Worm (Caenorhabditis elegans) whole organism, L1 larva: ENCODE data around the gene Y46G5A.47.

Experiments
- C04F5.9 ChIP-seq: sonication (generic microtip); optimal IDR thresholded peaks from 2 replicates; lab custom pipeline; 2016; ENCODE audit warnings: missing genetic modification characterization, missing compliant biosample characterization
- C16A3.4 ChIP-seq: fragments of 150-350 bp; optimal IDR thresholded peaks from 2 replicates; lab custom pipeline; 2014; ENCODE audit warnings: missing biosample characterization, missing genetic modification characterization
- F16B12.6 ChIP-seq: fragments of 150-350 bp; optimal IDR thresholded peaks from 2 replicates; lab custom pipeline; 2014; ENCODE audit warnings: missing biosample characterization, missing genetic modification characterization
- Y116A8C.19 ChIP-seq: sonication (generic microtip); optimal IDR thresholded peaks from 2 replicates; lab custom pipeline; 2016; ENCODE audit warnings: missing compliant biosample characterization, missing genetic modification characterization, borderline replicate concordance
- alr-1 ChIP-seq: fragments of 200-800 bp; sonication (Bioruptor generic); optimal IDR thresholded peaks from 2 replicates; lab custom pipeline; 2018; ENCODE audit warnings: borderline replicate concordance, mild to moderate bottlenecking, missing genetic modification characterization, missing compliant biosample characterization
- ama-1 ChIP-seq: fragments of 150-350 bp; optimal IDR thresholded peaks from 2 replicates; lab custom pipeline; 2014
- blmp-1 ChIP-seq: fragments of 150-350 bp; optimal IDR thresholded peaks from 2 replicates; lab custom pipeline; 2014; ENCODE audit warnings: missing biosample characterization, missing genetic modification characterization
- ceh-90 ChIP-seq: sonication (generic microtip); optimal IDR thresholded peaks from 2 replicates; lab custom pipeline; 2016; ENCODE audit warnings: missing genetic modification characterization, missing compliant biosample characterization
- ces-1 ChIP-seq: fragments of 150-350 bp; optimal IDR thresholded peaks from 2 replicates; lab custom pipeline; 2014; ENCODE audit warnings: missing biosample characterization, missing genetic modification reagents, missing genetic modification characterization
- dpl-1 ChIP-seq, 3 experiments: fragments of 150-350 bp in 2 of 3; sonication (generic microtip) in 1 of 3; optimal IDR thresholded peaks; 2 replicates each; lab custom pipeline; 2014 to 2017; ENCODE audit warnings: missing biosample characterization in 3 of 3, missing genetic modification characterization in 3 of 3, missing genetic modification reagents in 3 of 3
- dsc-1 ChIP-seq: sonication (generic microtip); optimal IDR thresholded peaks from 2 replicates; lab custom pipeline; 2016; ENCODE audit warnings: mild to moderate bottlenecking, missing genetic modification characterization, missing compliant biosample characterization
- egl-13 ChIP-seq: sonication (generic microtip); optimal IDR thresholded peaks from 2 replicates; lab custom pipeline; 2016; ENCODE audit warnings: missing genotype, missing genetic modification reagents, missing genetic modification characterization, missing compliant biosample characterization
- egl-27 ChIP-seq, 2 experiments: fragments of 150-350 bp in 1 of 2; sonication (generic microtip); optimal IDR thresholded peaks; 3 replicates each; lab custom pipeline; 2017 to 2018; ENCODE audit warnings: missing biosample characterization in 2 of 2, missing genetic modification characterization in 2 of 2, missing genetic modification reagents in 2 of 2
- elt-2 ChIP-seq: sonication (generic microtip); optimal IDR thresholded peaks from 2 replicates; lab custom pipeline; 2016; ENCODE audit warnings: missing genetic modification characterization, mild to moderate bottlenecking, inconsistent platforms, missing compliant biosample characterization, missing genetic modification reagents
- fkh-10 ChIP-seq: sonication (generic microtip); optimal IDR thresholded peaks from 2 replicates; lab custom pipeline; 2017; ENCODE audit warnings: missing biosample characterization, missing genetic modification reagents, missing genetic modification characterization
- fkh-4 ChIP-seq: sonication (generic microtip); optimal IDR thresholded peaks from 2 replicates; lab custom pipeline; 2016; ENCODE audit warnings: missing compliant biosample characterization, missing genetic modification characterization, borderline replicate concordance
- fkh-8 ChIP-seq: sonication (generic microtip); optimal IDR thresholded peaks from 2 replicates; lab custom pipeline; 2016; ENCODE audit warnings: mild to moderate bottlenecking, missing genetic modification characterization, missing compliant biosample characterization
- fos-1 ChIP-seq: fragments of 150-350 bp; optimal IDR thresholded peaks from 2 replicates; lab custom pipeline; 2014; ENCODE audit warnings: missing biosample characterization, missing genetic modification characterization
- grh-1 ChIP-seq: fragments of 200-800 bp; sonication (Bioruptor generic); IDR thresholded peaks from 2 replicates; pipeline ENCODE4 v1.3.6; 2022; ENCODE audit warnings: missing genetic modification reagents, missing genetic modification characterization, missing compliant biosample characterization
- hlh-17 ChIP-seq: fragments of 200-800 bp; sonication (Bioruptor generic); optimal IDR thresholded peaks from 2 replicates; lab custom pipeline; 2018; ENCODE audit warnings: missing genetic modification characterization, mild to moderate bottlenecking, missing compliant biosample characterization, moderate library complexity, borderline replicate concordance
- hlh-4 ChIP-seq: sonication (generic microtip); optimal IDR thresholded peaks from 2 replicates; lab custom pipeline; 2016; ENCODE audit warnings: mild to moderate bottlenecking, missing genetic modification characterization, missing compliant biosample characterization
- hpl-2 ChIP-seq: fragments of 150-350 bp; optimal IDR thresholded peaks from 2 replicates; lab custom pipeline; 2014; ENCODE audit warnings: missing biosample characterization, missing genetic modification reagents, missing genetic modification characterization
- lin-14 ChIP-seq: fragments of 200-800 bp; sonication (Bioruptor generic); optimal IDR thresholded peaks from 2 replicates; lab custom pipeline; 2018; ENCODE audit warnings: mild to moderate bottlenecking, missing genetic modification characterization, moderate library complexity, missing compliant biosample characterization
- lin-15B ChIP-seq: fragments of 150-350 bp; sonication (generic microtip); optimal IDR thresholded peaks from 3 replicates; lab custom pipeline; 2014; ENCODE audit warnings: missing biosample characterization, missing genetic modification characterization
- lin-39 ChIP-seq: fragments of 150-350 bp; optimal IDR thresholded peaks from 2 replicates; lab custom pipeline; 2014; ENCODE audit warnings: missing biosample characterization, missing genetic modification reagents, missing genetic modification characterization
- lsy-2 ChIP-seq, 2 experiments: fragments of 150-350 bp; optimal IDR thresholded peaks; 2 replicates each; lab custom pipeline; 2014; ENCODE audit warnings: missing biosample characterization in 2 of 2, missing genetic modification characterization in 2 of 2
- mdl-1 ChIP-seq, 2 experiments: fragments of 150-350 bp; optimal IDR thresholded peaks; 2 replicates each; lab custom pipeline; 2014 to 2017; ENCODE audit warnings: missing biosample characterization in 2 of 2, missing genetic modification characterization in 2 of 2, inconsistent platforms in 1 of 2
- mep-1 ChIP-seq: fragments of 150-350 bp; optimal IDR thresholded peaks from 2 replicates; lab custom pipeline; 2014; ENCODE audit warnings: missing biosample characterization, missing genetic modification characterization
- nhr-11 ChIP-seq: fragments of 150-350 bp; optimal IDR thresholded peaks from 2 replicates; lab custom pipeline; 2014; ENCODE audit warnings: missing biosample characterization, missing genetic modification characterization
- nhr-12 ChIP-seq: sonication (generic microtip); optimal IDR thresholded peaks from 2 replicates; lab custom pipeline; 2017; ENCODE audit warnings: missing biosample characterization, missing genetic modification characterization
- nhr-20 ChIP-seq: sonication (generic microtip); optimal IDR thresholded peaks from 2 replicates; lab custom pipeline; 2016; ENCODE audit warnings: mild to moderate bottlenecking, missing genetic modification characterization, missing compliant biosample characterization
- nhr-28 ChIP-seq: fragments of 150-350 bp; optimal IDR thresholded peaks from 2 replicates; lab custom pipeline; 2014; ENCODE audit warnings: missing biosample characterization, missing genetic modification characterization
- nhr-47 ChIP-seq: sonication (generic microtip); optimal IDR thresholded peaks from 2 replicates; lab custom pipeline; 2016; ENCODE audit warnings: mild to moderate bottlenecking, missing genetic modification characterization, moderate library complexity, missing compliant biosample characterization
- nhr-76 ChIP-seq: sonication (generic microtip); optimal IDR thresholded peaks from 2 replicates; lab custom pipeline; 2017; ENCODE audit warnings: missing biosample characterization, missing genetic modification characterization
- nhr-77 ChIP-seq: fragments of 150-350 bp; optimal IDR thresholded peaks from 2 replicates; lab custom pipeline; 2014; ENCODE audit warnings: missing biosample characterization, missing genetic modification characterization
- nhr-84 ChIP-seq: sonication (generic microtip); optimal IDR thresholded peaks from 2 replicates; lab custom pipeline; 2017; ENCODE audit warnings: missing biosample characterization, missing genetic modification characterization
- nhr-90 ChIP-seq: sonication (generic microtip); optimal IDR thresholded peaks from 2 replicates; lab custom pipeline; 2016; ENCODE audit warnings: mild to moderate bottlenecking, missing genetic modification characterization, missing compliant biosample characterization; ENCODE audit not compliant: poor library complexity
- pqm-1 ChIP-seq: sonication (generic microtip); optimal IDR thresholded peaks from 3 replicates; lab custom pipeline; 2017; ENCODE audit warnings: missing biosample characterization, missing genetic modification characterization
- skn-1 ChIP-seq: fragments of 150-350 bp; optimal IDR thresholded peaks from 2 replicates; lab custom pipeline; 2014; ENCODE audit warnings: missing biosample characterization, missing genetic modification characterization
- snu-23 ChIP-seq: sonication (generic microtip); optimal IDR thresholded peaks from 2 replicates; lab custom pipeline; 2016; ENCODE audit warnings: missing genetic modification characterization, missing compliant biosample characterization
- sptf-1 ChIP-seq: fragments of 150-350 bp; optimal IDR thresholded peaks from 2 replicates; lab custom pipeline; 2014; ENCODE audit warnings: missing biosample characterization, missing genetic modification characterization
- sup-37 ChIP-seq: fragments of 200-800 bp; sonication (Bioruptor generic); optimal IDR thresholded peaks from 2 replicates; lab custom pipeline; 2018; ENCODE audit warnings: mild to moderate bottlenecking, missing genetic modification characterization, missing compliant biosample characterization
- swsn-7 ChIP-seq: sonication (generic microtip); optimal IDR thresholded peaks from 2 replicates; lab custom pipeline; 2016; ENCODE audit warnings: missing genetic modification characterization, missing compliant biosample characterization
- tbx-2 ChIP-seq: sonication (generic microtip); optimal IDR thresholded peaks from 2 replicates; lab custom pipeline; 2016; ENCODE audit warnings: missing genetic modification characterization, missing compliant biosample characterization
- unc-30 ChIP-seq: sonication (generic microtip); optimal IDR thresholded peaks from 2 replicates; lab custom pipeline; 2017; ENCODE audit warnings: missing biosample characterization, missing genetic modification characterization
- unc-86 ChIP-seq: sonication (generic microtip); optimal IDR thresholded peaks from 2 replicates; lab custom pipeline; 2016; ENCODE audit warnings: missing genetic modification characterization, missing compliant biosample characterization
- vab-15 ChIP-seq: sonication (generic microtip); optimal IDR thresholded peaks from 2 replicates; lab custom pipeline; 2017; ENCODE audit warnings: missing genotype, mild to moderate bottlenecking, missing genetic modification characterization, missing compliant biosample characterization
- xbp-1 ChIP-seq: sonication (generic microtip); optimal IDR thresholded peaks from 2 replicates; lab custom pipeline; 2016; ENCODE audit warnings: missing genetic modification characterization, missing compliant biosample characterization
- zag-1 ChIP-seq: fragments of 150-350 bp; optimal IDR thresholded peaks from 2 replicates; lab custom pipeline; 2014; ENCODE audit warnings: missing biosample characterization, missing genetic modification characterization

The Y46G5A.47 gene

ce11 chrII:12799927-12800522 is 5.1 kb downstream of the Y46G5A.47 start (continued):
- no peak for TF ChIP-seq C16A3.4
- peak; percentile 76 for TF ChIP-seq lin-14 (GFP tag; lab: Kevin White, UChicago)
- no peak for TF ChIP-seq F16B12.6
- TF ChIP-seq swsn-7 (tag; lab: Kevin White, UChicago): peak; percentile 3
- no peak for TF ChIP-seq unc-86
- peak; percentile 82 to 85 for TF ChIP-seq lsy-2 (tag; optimal IDR thresholded peaks at IDR 0.05; lab: Kevin White, UChicago)
- no peak for TF ChIP-seq elt-2 (tag; lab: Kevin White, UChicago)
- no peak for TF ChIP-seq sup-37 (GFP tag; lab: Kevin White, UChicago)
- TF ChIP-seq mdl-1 (tag; optimal IDR thresholded peaks at IDR 0.05; lab: Kevin White, UChicago): peak in 1 of 2 experiments; percentile 83
- peak; percentile 63 for TF ChIP-seq tbx-2 (tag; lab: Kevin White, UChicago)
- no peak for TF ChIP-seq lin-39
- TF ChIP-seq vab-15 (tag; lab: Kevin White, UChicago): no peak
- peak; percentile 61 for TF ChIP-seq snu-23 (GFP tag; lab: Kevin White, UChicago)
- no peak for TF ChIP-seq zag-1 (tag; lab: Kevin White, UChicago)
- TF ChIP-seq Y116A8C.19 (tag; lab: Kevin White, UChicago): no peak
- peak; percentile 83 for TF ChIP-seq nhr-20 (tag; lab: Kevin White, UChicago)
- no peak for TF ChIP-seq nhr-77 (tag; lab: Kevin White, UChicago)

- TF ChIP-seq sup-37 (GFP tag; lab: Kevin White, UChicago) (no peak), grh-1 (no peak)
Measured at ce11 chrII:12799364-12799763, 5.7 kb downstream of the Y46G5A.47 start.

ce11 chrII:12798814-12799213 is 6.3 kb downstream of the Y46G5A.47 start:
- no peak for TF ChIP-seq nhr-76 (tag; lab: Kevin White, UChicago)
- TF ChIP-seq ceh-90 (tag; lab: Kevin White, UChicago): no peak
- TF ChIP-seq lin-14 (GFP tag; lab: Kevin White, UChicago): peak; percentile 96
- peak; percentile 14 for TF ChIP-seq fos-1 (tag; lab: Kevin White, UChicago)
- TF ChIP-seq hlh-17 (GFP tag; lab: Kevin White, UChicago): no peak
- TF ChIP-seq egl-13 (tag; lab: Kevin White, UChicago): peak; percentile 53
- TF ChIP-seq nhr-90 (tag; lab: Kevin White, UChicago): peak; percentile 94
- TF ChIP-seq fkh-4 (tag; lab: Kevin White, UChicago): no peak
- no peak for TF ChIP-seq unc-30 (tag; lab: Kevin White, UChicago)
- TF ChIP-seq ces-1 (GFP tag; lab: Kevin White, UChicago): no peak
- peak; percentile 66 for TF ChIP-seq skn-1 (tag; lab: Kevin White, UChicago)
- peak in 1 of 2 experiments; percentile 80 for TF ChIP-seq egl-27 (tag; optimal IDR thresholded peaks at IDR 0.05; lab: Kevin White, UChicago)
- TF ChIP-seq C16A3.4: peak; percentile 53
- TF ChIP-seq hlh-4 (tag; lab: Kevin White, UChicago): no peak
- TF ChIP-seq nhr-11 (tag; lab: Kevin White, UChicago): peak; percentile 85
- peak; percentile 16 for TF ChIP-seq dsc-1
- TF ChIP-seq lin-15B (tag; lab: Kevin White, UChicago): no peak
- TF ChIP-seq grh-1: peak; percentile 99
- peak; percentile 13 for TF ChIP-seq hpl-2 (GFP tag; lab: Kevin White, UChicago)
- no peak for TF ChIP-seq pqm-1
- peak; percentile 87 for TF ChIP-seq nhr-47 (tag; lab: Kevin White, UChicago)
- no peak for TF ChIP-seq nhr-84 (tag; lab: Kevin White, UChicago)
- peak; percentile 85 for TF ChIP-seq tbx-2 (tag; lab: Kevin White, UChicago)
- TF ChIP-seq ama-1 (lab: Kevin White, UChicago): no peak
- TF ChIP-seq xbp-1 (tag; lab: Kevin White, UChicago): peak; percentile 75
- TF ChIP-seq fkh-10: no peak
- TF ChIP-seq nhr-12 (tag; lab: Kevin White, UChicago): no peak
- TF ChIP-seq dpl-1 (GFP tag; optimal IDR thresholded peaks at IDR 0.05; lab: Kevin White, UChicago): peak; percentile 50 to 70 (median 63)
- peak; percentile 79 to 80 for TF ChIP-seq lsy-2 (tag; optimal IDR thresholded peaks at IDR 0.05; lab: Kevin White, UChicago)
- peak; percentile 45 for TF ChIP-seq blmp-1 (tag; lab: Kevin White, UChicago)
- no peak for TF ChIP-seq alr-1 (tag; lab: Kevin White, UChicago)
- TF ChIP-seq C04F5.9 (tag; lab: Kevin White, UChicago): peak; percentile 42
- TF ChIP-seq nhr-28 (tag; lab: Kevin White, UChicago): no peak
- TF ChIP-seq mep-1 (tag; lab: Kevin White, UChicago): peak; percentile 57
- peak; percentile 68 for TF ChIP-seq fkh-8 (tag; lab: Kevin White, UChicago)
- TF ChIP-seq sup-37 (GFP tag; lab: Kevin White, UChicago): no peak
- no peak for TF ChIP-seq sptf-1 (tag; lab: Kevin White, UChicago)
